Fruit fly (Drosophila melanogaster): ENCODE measurements around the gene CG43102.

CG43102 gene

DNA sequence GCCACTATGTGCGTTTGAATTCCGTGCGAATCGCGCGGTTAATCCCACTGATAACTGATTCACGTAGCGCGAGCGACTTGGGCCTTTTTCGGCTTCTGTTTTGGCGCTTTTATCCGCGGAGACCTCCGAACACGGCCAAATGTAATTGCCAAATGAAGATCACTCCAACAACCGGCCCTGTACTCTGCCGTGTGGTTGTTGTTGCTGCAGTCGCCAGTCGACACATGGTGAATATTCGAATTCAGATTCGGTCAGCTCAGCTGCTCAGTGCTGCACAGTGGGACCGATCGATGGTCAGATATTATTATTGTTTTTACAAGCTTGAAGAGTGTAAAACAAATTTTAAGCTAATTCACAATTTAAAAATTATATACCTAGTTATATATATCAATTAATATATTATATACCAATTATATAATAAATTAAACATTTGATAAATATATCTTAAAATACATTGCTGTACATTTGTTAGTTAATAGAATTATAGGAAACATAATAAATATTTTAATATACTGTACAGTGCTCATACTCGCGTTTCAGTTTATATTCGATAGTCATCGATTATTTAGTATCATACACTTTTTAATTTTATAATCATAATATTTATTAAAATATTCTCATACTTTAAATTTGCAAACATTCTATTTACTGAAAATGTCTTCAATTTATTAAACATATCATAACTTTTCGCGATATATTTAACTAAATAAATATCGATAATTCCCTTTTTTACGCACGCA lies at the start of gene CG43102 (continued):
- TF ChIP-seq Doc3 (GFP tag; IDR thresholded peaks at IDR 0.05; ENCODE audit: partially characterized antibody) = peak; percentile 83
- peak; percentile 49 for TF ChIP-seq odd (GFP tag; optimal IDR thresholded peaks at IDR 0.05)
- TF ChIP-seq exex (tag; optimal IDR thresholded peaks at IDR 0.05) = peak; percentile 36
- peak; percentile 78 for TF ChIP-seq CG15269 (tag; optimal IDR thresholded peaks at IDR 0.05)
- TF ChIP-seq C15 (GFP tag; IDR thresholded peaks at IDR 0.05) = 0 out of 3 replicates have a peak, but pooled peaks have one; percentile 42
- TF ChIP-seq CkIIα-i1 (GFP tag; IDR thresholded peaks at IDR 0.05) = no peak
- no peak for TF ChIP-seq CG31388 (GFP tag; optimal IDR thresholded peaks at IDR 0.05)
- peak; percentile 42; the same call in 1 of the 2 replicates for TF ChIP-seq Nf-YA (GFP tag; IDR thresholded peaks at IDR 0.05)
- peak; percentile 49 for TF ChIP-seq zfh2 (GFP tag; optimal IDR thresholded peaks at IDR 0.05)
- peak; percentile 54; the same call in 1 of the 2 replicates for TF ChIP-seq CG9215 (GFP tag; IDR thresholded peaks at IDR 0.05)
- peak; percentile 38 for TF ChIP-seq gro (GFP tag; optimal IDR thresholded peaks at IDR 0.05)
- peak; percentile 61; the same call in 2 of the 3 replicates for TF ChIP-seq CG11695 (GFP tag; IDR thresholded peaks at IDR 0.05)
- no peak for TF ChIP-seq Gsc (GFP tag; IDR thresholded peaks at IDR 0.05)
- TF ChIP-seq CG6813 (GFP tag; optimal IDR thresholded peaks at IDR 0.05) = peak; percentile 55
- peak; percentile 49 for TF ChIP-seq fd3F (GFP tag; optimal IDR thresholded peaks at IDR 0.05)
- TF ChIP-seq CG2678 (tag; optimal IDR thresholded peaks at IDR 0.05) = peak; percentile 79
- no peak for TF ChIP-seq tx (GFP tag; optimal IDR thresholded peaks at IDR 0.05)
- TF ChIP-seq sd (tag; optimal IDR thresholded peaks at IDR 0.05) = peak; percentile 61
- peak; percentile 79 for TF ChIP-seq Ptx1 (GFP tag; IDR thresholded peaks at IDR 0.05)
- peak; percentile 87 for TF ChIP-seq CG12769 (tag; optimal IDR thresholded peaks at IDR 0.05)
- peak; percentile 87 for TF ChIP-seq NFAT (GFP tag; IDR thresholded peaks at IDR 0.05)
- peak; percentile 69; the same call in 2 of the 3 replicates for TF ChIP-seq zfh1 (GFP tag; IDR thresholded peaks at IDR 0.05)
- peak in 1 of 3 experiments; percentile 38 for TF ChIP-seq lola (GFP tag; optimal IDR thresholded peaks at IDR 0.05)
- TF ChIP-seq CG34224 (GFP tag; IDR thresholded peaks at IDR 0.05; ENCODE audit: partially characterized antibody) = peak; percentile 51
- no peak for TF ChIP-seq prd (optimal IDR thresholded peaks at IDR 0.05)
- TF ChIP-seq prd (GFP tag; IDR thresholded peaks at IDR 0.05) = peak; percentile 80
- no peak for TF ChIP-seq Sry-β (GFP tag; optimal IDR thresholded peaks at IDR 0.05)
- peak; percentile 46; the same call in 1 of the 2 replicates for TF ChIP-seq CG3847 (GFP tag; IDR thresholded peaks at IDR 0.05)
- TF ChIP-seq CG4360 (GFP tag; IDR thresholded peaks at IDR 0.05) = peak; percentile 95
- peak; percentile 59 for TF ChIP-seq ERR (GFP tag; optimal IDR thresholded peaks at IDR 0.05)
- peak; percentile 78 for TF ChIP-seq CG17829 (tag; optimal IDR thresholded peaks at IDR 0.05)
- TF ChIP-seq Elba2 (GFP tag; optimal IDR thresholded peaks at IDR 0.05) = no peak
- TF ChIP-seq stwl (tag; optimal IDR thresholded peaks at IDR 0.05) = peak; percentile 46
- peak; percentile 80 for TF ChIP-seq CG14710 (tag; optimal IDR thresholded peaks at IDR 0.05)
- peak; percentile 61 for TF ChIP-seq HHEX (GFP tag; optimal IDR thresholded peaks at IDR 0.05)
- TF ChIP-seq Nf-YB (GFP tag; optimal IDR thresholded peaks at IDR 0.05) = peak; percentile 36
- TF ChIP-seq CG31224 (GFP tag; IDR thresholded peaks at IDR 0.05) = peak; percentile 62
- peak; percentile 66 for TF ChIP-seq CG3281 (GFP tag; optimal IDR thresholded peaks at IDR 0.05)
- no peak for TF ChIP-seq CG4854 (GFP tag; optimal IDR thresholded peaks at IDR 0.05)
- TF ChIP-seq cas (GFP tag; IDR thresholded peaks at IDR 0.05) = 0 out of 2 replicates have a peak, but pooled peaks have one; percentile 53
- peak; percentile 62 for TF ChIP-seq HmgZ (tag; optimal IDR thresholded peaks at IDR 0.05)
- peak; percentile 93 for TF ChIP-seq CG11560 (tag; IDR thresholded peaks at IDR 0.05)
- peak; percentile 48 for TF ChIP-seq CG1024 (GFP tag; IDR thresholded peaks at IDR 0.05)
- peak; percentile 67 for TF ChIP-seq CG4424 (GFP tag; optimal IDR thresholded peaks at IDR 0.05)
- no peak; the same call in 2 of the 3 replicates for TF ChIP-seq zen2 (GFP tag; IDR thresholded peaks at IDR 0.05; ENCODE audit: partially characterized antibody)
- TF ChIP-seq tap (tag; optimal IDR thresholded peaks at IDR 0.05) = peak; percentile 66
- peak; percentile 28 for TF ChIP-seq CG7786 (GFP tag; optimal IDR thresholded peaks at IDR 0.05)
- peak; percentile 37 for TF ChIP-seq run (tag; optimal IDR thresholded peaks at IDR 0.05)
- TF ChIP-seq CG2875 (GFP tag; optimal IDR thresholded peaks at IDR 0.05) = peak; percentile 18

Data from whole organism, embryonic.